Fruit fly (Drosophila melanogaster) whole organism: Measurements from ENCODE around the gene CG3652.

Source experiments
- CG8478 ChIP-seq: fragments of >200 bp; optimal IDR thresholded peaks from 2 replicates; lab custom pipeline; 2018; ENCODE audit warnings: inconsistent platforms
- Dll ChIP-seq: fragments of >200 bp; optimal IDR thresholded peaks from 2 replicates; lab custom pipeline; 2017
- pan ChIP-seq: fragments of >200 bp; optimal IDR thresholded peaks from 2 replicates; lab custom pipeline; 2017
- psq ChIP-seq: fragments of >200 bp; optimal IDR thresholded peaks from 2 replicates; lab custom pipeline; 2017
- usp ChIP-seq: fragments of >200 bp; optimal IDR thresholded peaks from 2 replicates; lab custom pipeline; 2017; ENCODE audit warnings: missing biosample characterization, missing genetic modification characterization, mixed read lengths

- TF ChIP-seq usp (GFP tag; lab: Kevin White, UChicago) (no peak), psq (lab: Kevin White, UChicago) (no peak), CG8478 (lab: Kevin White, UChicago) (no peak), pan (lab: Kevin White, UChicago) (no peak), Dll (lab: Kevin White, UChicago) (no peak)
These were observed 4.1 kb downstream of the CG3652 start for dm6 chr2L:4389405-4390115.
